Worm (Caenorhabditis elegans) whole organism, L3 larva: ENCODE measurements around the gene C44C10.3.

Experiments used
- ZK546.5 ChIP-seq: sonication (generic microtip); optimal IDR thresholded peaks from 2 replicates; lab custom pipeline; 2017; ENCODE audit warnings: missing biosample characterization, missing genetic modification characterization
- aly-2 ChIP-seq: fragments of 150-350 bp; optimal IDR thresholded peaks from 2 replicates; lab custom pipeline; 2014; ENCODE audit warnings: missing biosample characterization, missing genetic modification characterization
- ama-1 ChIP-seq: fragments of 150-350 bp; optimal IDR thresholded peaks from 2 replicates; lab custom pipeline; 2018
- ceh-16 ChIP-seq: sonication (generic microtip); optimal IDR thresholded peaks from 2 replicates; lab custom pipeline; 2017; ENCODE audit warnings: missing biosample characterization, missing genetic modification characterization
- ceh-28 ChIP-seq: fragments of 150-350 bp; optimal IDR thresholded peaks from 2 replicates; lab custom pipeline; 2014; ENCODE audit warnings: missing biosample characterization, missing genetic modification reagents, missing genetic modification characterization
- ceh-82 ChIP-seq: fragments of 150-350 bp; optimal IDR thresholded peaks from 2 replicates; lab custom pipeline; 2014; ENCODE audit warnings: missing biosample characterization, missing genetic modification characterization
- ceh-9 ChIP-seq: sonication (generic microtip); optimal IDR thresholded peaks from 2 replicates; lab custom pipeline; 2018; ENCODE audit warnings: missing biosample characterization, missing genetic modification characterization
- daf-12 ChIP-seq: fragments of 150-350 bp; optimal IDR thresholded peaks from 2 replicates; lab custom pipeline; 2014; ENCODE audit warnings: missing biosample characterization, missing genetic modification reagents, missing genetic modification characterization
- egl-27 ChIP-seq: sonication (generic microtip); optimal IDR thresholded peaks from 4 replicates; lab custom pipeline; 2017; ENCODE audit warnings: missing biosample characterization, missing genetic modification reagents, missing genetic modification characterization
- egl-5 ChIP-seq: fragments of 150-350 bp; optimal IDR thresholded peaks from 2 replicates; lab custom pipeline; 2017; ENCODE audit warnings: missing biosample characterization, missing genetic modification reagents, missing genetic modification characterization, inconsistent platforms
- elt-1 ChIP-seq: fragments of 150-350 bp; optimal IDR thresholded peaks from 2 replicates; lab custom pipeline; 2014; ENCODE audit warnings: missing biosample characterization, missing genetic modification characterization
- elt-2 ChIP-seq: sonication (generic microtip); optimal IDR thresholded peaks from 2 replicates; lab custom pipeline; 2016; ENCODE audit warnings: missing genetic modification reagents, mild to moderate bottlenecking, missing genetic modification characterization, missing compliant biosample characterization
- elt-3 ChIP-seq, 3 experiments: fragments of 150-350 bp in 1 of 3; sonication (generic microtip) in 2 of 3; optimal IDR thresholded peaks; 2 replicates in 2 of 3; 4 replicates in 1 of 3; lab custom pipeline; 2014 to 2017; ENCODE audit warnings: missing biosample characterization in 3 of 3, missing genetic modification characterization in 3 of 3
- eor-1 ChIP-seq, 2 experiments: fragments of 150-350 bp; optimal IDR thresholded peaks; 2 replicates each; lab custom pipeline; 2014 to 2018; ENCODE audit warnings: missing biosample characterization in 2 of 2, missing genetic modification characterization in 2 of 2
- fkh-10 ChIP-seq: sonication (generic microtip); optimal IDR thresholded peaks from 2 replicates; lab custom pipeline; 2017; ENCODE audit warnings: missing biosample characterization, missing genetic modification reagents, missing genetic modification characterization
- fkh-2 ChIP-seq: fragments of 150-350 bp; optimal IDR thresholded peaks from 2 replicates; lab custom pipeline; 2014; ENCODE audit warnings: missing biosample characterization, missing genetic modification reagents, missing genetic modification characterization
- fos-1 ChIP-seq: fragments of 150-350 bp; optimal IDR thresholded peaks from 2 replicates; lab custom pipeline; 2014; ENCODE audit warnings: missing biosample characterization, missing genetic modification characterization
- hmg-11 ChIP-seq: sonication (generic microtip); optimal IDR thresholded peaks from 2 replicates; lab custom pipeline; 2016; ENCODE audit warnings: missing genetic modification characterization, missing compliant biosample characterization
- jun-1 ChIP-seq: fragments of 150-350 bp; optimal IDR thresholded peaks from 2 replicates; lab custom pipeline; 2014; ENCODE audit warnings: missing biosample characterization, missing genetic modification reagents, missing genetic modification characterization
- lin-15B ChIP-seq: fragments of 150-350 bp; optimal IDR thresholded peaks from 2 replicates; lab custom pipeline; 2014; ENCODE audit warnings: missing biosample characterization, missing genetic modification characterization
- lin-39 ChIP-seq: fragments of 150-350 bp; optimal IDR thresholded peaks from 2 replicates; lab custom pipeline; 2018; ENCODE audit warnings: missing biosample characterization, missing genetic modification reagents, missing genetic modification characterization
- lsy-12 ChIP-seq: sonication (generic microtip); optimal IDR thresholded peaks from 2 replicates; lab custom pipeline; 2016; ENCODE audit warnings: mild to moderate bottlenecking, missing genetic modification characterization, missing compliant biosample characterization
- mdl-1 ChIP-seq: fragments of 150-350 bp; optimal IDR thresholded peaks from 2 replicates; lab custom pipeline; 2014; ENCODE audit warnings: missing biosample characterization, missing genetic modification characterization
- mml-1 ChIP-seq: fragments of 150-350 bp; sonication (generic microtip); optimal IDR thresholded peaks from 3 replicates; lab custom pipeline; 2014; ENCODE audit warnings: missing biosample characterization, missing genetic modification characterization
- nfya-1 ChIP-seq: sonication (generic microtip); optimal IDR thresholded peaks from 2 replicates; lab custom pipeline; 2017; ENCODE audit warnings: missing genetic modification characterization, mild to moderate bottlenecking, missing compliant biosample characterization, antibody characterized with exemption, moderate library complexity; ENCODE audit not compliant: insufficient read depth
- nhr-11 ChIP-seq: fragments of 150-350 bp; optimal IDR thresholded peaks from 2 replicates; lab custom pipeline; 2014; ENCODE audit warnings: missing biosample characterization, missing genetic modification characterization
- nhr-12 ChIP-seq: fragments of 150-350 bp; optimal IDR thresholded peaks from 2 replicates; lab custom pipeline; 2014; ENCODE audit warnings: missing biosample characterization, missing genetic modification characterization
- nhr-23 ChIP-seq: fragments of 150-350 bp; optimal IDR thresholded peaks from 2 replicates; lab custom pipeline; 2014; ENCODE audit warnings: missing biosample characterization, missing genetic modification reagents, missing genetic modification characterization
- nhr-237 ChIP-seq: fragments of 150-350 bp; optimal IDR thresholded peaks from 2 replicates; lab custom pipeline; 2014; ENCODE audit warnings: missing biosample characterization, missing genetic modification characterization
- nhr-25 ChIP-seq: sonication (generic microtip); optimal IDR thresholded peaks from 2 replicates; lab custom pipeline; 2017; ENCODE audit warnings: missing biosample characterization, missing genetic modification characterization
- nhr-28 ChIP-seq: fragments of 150-350 bp; optimal IDR thresholded peaks from 2 replicates; lab custom pipeline; 2014; ENCODE audit warnings: missing biosample characterization, missing genetic modification characterization
- nhr-43 ChIP-seq: sonication (generic microtip); optimal IDR thresholded peaks from 2 replicates; lab custom pipeline; 2016; ENCODE audit warnings: mild to moderate bottlenecking, missing genetic modification characterization, missing compliant biosample characterization; ENCODE audit not compliant: poor library complexity, severe bottlenecking
- nhr-67 ChIP-seq: fragments of 150-350 bp; optimal IDR thresholded peaks from 2 replicates; lab custom pipeline; 2014; ENCODE audit warnings: missing biosample characterization, missing genetic modification characterization
- nhr-76 ChIP-seq: fragments of 150-350 bp; sonication (generic microtip); optimal IDR thresholded peaks from 5 replicates; lab custom pipeline; 2014; ENCODE audit warnings: missing biosample characterization, missing genetic modification characterization
- nhr-77 ChIP-seq: fragments of 150-350 bp; optimal IDR thresholded peaks from 2 replicates; lab custom pipeline; 2014; ENCODE audit warnings: missing biosample characterization, missing genetic modification characterization
- pha-4 ChIP-seq: fragments of 150-350 bp; optimal IDR thresholded peaks from 2 replicates; lab custom pipeline; 2014; ENCODE audit warnings: missing biosample characterization, missing genetic modification reagents, missing genetic modification characterization
- pqm-1 ChIP-seq: fragments of 150-350 bp; optimal IDR thresholded peaks from 2 replicates; lab custom pipeline; 2017; ENCODE audit warnings: missing biosample characterization, missing genetic modification characterization, inconsistent platforms
- sea-2 ChIP-seq: fragments of 150-350 bp; sonication (generic microtip); optimal IDR thresholded peaks from 4 replicates; lab custom pipeline; 2014; ENCODE audit warnings: missing biosample characterization, missing genetic modification reagents, missing genetic modification characterization
- skn-1 ChIP-seq: fragments of 150-350 bp; optimal IDR thresholded peaks from 2 replicates; lab custom pipeline; 2014; ENCODE audit warnings: missing biosample characterization, missing genetic modification characterization
- snpc-4 ChIP-seq: fragments of 150-350 bp; optimal IDR thresholded peaks from 2 replicates; lab custom pipeline; 2014; ENCODE audit warnings: missing biosample characterization, missing genetic modification characterization
- tbx-2 ChIP-seq: sonication (generic microtip); optimal IDR thresholded peaks from 2 replicates; lab custom pipeline; 2016; ENCODE audit warnings: mild to moderate bottlenecking, missing genetic modification characterization, missing compliant biosample characterization
- unc-39 ChIP-seq: sonication (generic microtip); optimal IDR thresholded peaks from 4 replicates; lab custom pipeline; 2017; ENCODE audit warnings: missing biosample characterization, missing genetic modification characterization
- unc-62 ChIP-seq: fragments of 150-350 bp; sonication (generic microtip); optimal IDR thresholded peaks from 4 replicates; lab custom pipeline; 2014; ENCODE audit warnings: missing biosample characterization, missing genetic modification reagents, missing genetic modification characterization
- zag-1 ChIP-seq: fragments of 150-350 bp; optimal IDR thresholded peaks from 2 replicates; lab custom pipeline; 2014; ENCODE audit warnings: missing biosample characterization, missing genetic modification characterization
- ztf-11 ChIP-seq: fragments of 150-350 bp; optimal IDR thresholded peaks from 2 replicates; lab custom pipeline; 2014; ENCODE audit warnings: missing biosample characterization, missing genetic modification characterization
- ztf-4 ChIP-seq: fragments of 150-350 bp; optimal IDR thresholded peaks from 2 replicates; lab custom pipeline; 2014; ENCODE audit warnings: missing biosample characterization, missing genetic modification characterization

Gene C44C10.3

ce11 chrX:11665522-11666017 lies 36.8 kb upstream of the C44C10.3 start:
- TF ChIP-seq lin-39 (tag; lab: Kevin White, UChicago) (no peak), fkh-2 (tag; lab: Kevin White, UChicago) (no peak), nhr-11 (tag; lab: Kevin White, UChicago) (no peak), sea-2 (GFP tag; lab: Kevin White, UChicago) (no peak), mml-1 (tag; lab: Kevin White, UChicago) (no peak), hmg-11 (tag; lab: Kevin White, UChicago) (no peak), ceh-28 (tag; lab: Kevin White, UChicago) (no peak), unc-39 (no peak), fkh-10 (GFP tag; lab: Kevin White, UChicago) (no peak), elt-1 (tag; lab: Kevin White, UChicago) (peak; percentile 16), egl-27 (tag; lab: Kevin White, UChicago) (no peak), ceh-9 (tag; lab: Kevin White, UChicago) (no peak), nhr-25 (peak; percentile 80), ceh-82 (tag; lab: Kevin White, UChicago) (no peak)
- TF ChIP-seq, all 47 proteins: peak for 2

- TF ChIP-seq ceh-82 (tag; lab: Kevin White, UChicago): no peak
- no peak for TF ChIP-seq unc-39
- TF ChIP-seq nhr-11 (tag; lab: Kevin White, UChicago): no peak
- TF ChIP-seq lin-15B (tag; lab: Kevin White, UChicago): no peak
- no peak for TF ChIP-seq tbx-2 (tag; lab: Kevin White, UChicago)
- TF ChIP-seq ceh-16 (tag; lab: Kevin White, UChicago): no peak
- TF ChIP-seq egl-27 (tag; lab: Kevin White, UChicago): no peak
- no peak for TF ChIP-seq nhr-23 (tag; lab: Kevin White, UChicago)
- TF ChIP-seq sea-2 (GFP tag; lab: Kevin White, UChicago): no peak
- TF ChIP-seq elt-2: no peak
- TF ChIP-seq unc-62: peak; percentile 2
- TF ChIP-seq mml-1 (tag; lab: Kevin White, UChicago): no peak
- TF ChIP-seq snpc-4 (tag; lab: Kevin White, UChicago): no peak
- peak; percentile 38 for TF ChIP-seq pha-4 (tag; lab: Kevin White, UChicago)
- no peak for TF ChIP-seq nhr-67 (tag; lab: Kevin White, UChicago)
- no peak for TF ChIP-seq jun-1 (tag; lab: Kevin White, UChicago)
- TF ChIP-seq nhr-28 (tag; lab: Kevin White, UChicago): no peak
- TF ChIP-seq eor-1 (tag; optimal IDR thresholded peaks at IDR 0.05; lab: Kevin White, UChicago): no peak
- TF ChIP-seq nhr-77: no peak
- TF ChIP-seq zag-1: no peak
- no peak for TF ChIP-seq ama-1 (lab: Kevin White, UChicago)
- TF ChIP-seq nhr-76 (tag; lab: Kevin White, UChicago): no peak
- no peak for TF ChIP-seq ceh-9 (tag; lab: Kevin White, UChicago)
- TF ChIP-seq lsy-12 (tag; lab: Kevin White, UChicago): no peak
- no peak for TF ChIP-seq fos-1 (tag; lab: Kevin White, UChicago)
- no peak for TF ChIP-seq ZK546.5
- TF ChIP-seq nhr-12: no peak
- TF ChIP-seq ztf-4 (tag; lab: Kevin White, UChicago): no peak
- no peak for TF ChIP-seq fkh-2 (tag; lab: Kevin White, UChicago)
- TF ChIP-seq nhr-237: no peak
- no peak for TF ChIP-seq mdl-1
- TF ChIP-seq elt-3 (tag; optimal IDR thresholded peaks at IDR 0.05; lab: Kevin White, UChicago): no peak
- TF ChIP-seq egl-5 (tag; lab: Kevin White, UChicago): peak; percentile 29
- TF ChIP-seq skn-1 (tag; lab: Kevin White, UChicago): no peak
- TF ChIP-seq lin-39 (tag; lab: Kevin White, UChicago): peak; percentile 60
- no peak for TF ChIP-seq elt-1 (tag; lab: Kevin White, UChicago)
- peak; percentile 77 for TF ChIP-seq nfya-1 (tag; lab: Kevin White, UChicago)
- TF ChIP-seq aly-2 (tag; lab: Kevin White, UChicago): no peak
- TF ChIP-seq ceh-28 (tag; lab: Kevin White, UChicago): no peak
- no peak for TF ChIP-seq fkh-10 (GFP tag; lab: Kevin White, UChicago)
- TF ChIP-seq daf-12 (tag; lab: Kevin White, UChicago): no peak
- no peak for TF ChIP-seq nhr-43 (tag; lab: Kevin White, UChicago)
- peak; percentile 8 for TF ChIP-seq pqm-1 (tag; lab: Kevin White, UChicago)
- no peak for TF ChIP-seq nhr-25
- peak; percentile 48 for TF ChIP-seq hmg-11 (tag; lab: Kevin White, UChicago)
- TF ChIP-seq ztf-11 (tag; lab: Kevin White, UChicago): no peak
These were observed 35.7 kb upstream of the C44C10.3 start, which contains the start of gene noca-2 for ce11 chrX:11666545-11667177. Gene noca-2, plus strand, starts transcription at chrX:11667127.
